Fruit fly (Drosophila melanogaster) whole organism, embryonic: Measurements from ENCODE around the gene Ptp10D.

Experiments used
- ATbp ChIP-seq: fragments of 200-800 bp; sonication (Bioruptor generic); optimal IDR thresholded peaks from 2 replicates; lab custom pipeline; 2017; ENCODE audit warnings: missing biosample characterization, mild to moderate bottlenecking, missing genetic modification characterization, missing genetic modification reagents
- Bgb ChIP-seq: fragments of 200-800 bp; sonication (Bioruptor generic); IDR thresholded peaks from 2 replicates; pipeline ENCODE4 v1.3.6; 2022; ENCODE audit warnings: missing biosample characterization, missing genetic modification characterization; ENCODE audit not compliant: partially characterized antibody
- CG11085 ChIP-seq: fragments of 200-800 bp; sonication (Bioruptor generic); IDR thresholded peaks from 2 replicates; pipeline ENCODE4 v1.3.6; 2022; ENCODE audit warnings: missing biosample characterization, missing genetic modification characterization
- CG12659 ChIP-seq: fragments of 200-800 bp; sonication (Bioruptor generic); optimal IDR thresholded peaks from 3 replicates; lab custom pipeline; 2017; ENCODE audit warnings: mild to moderate bottlenecking, missing biosample characterization, missing genetic modification reagents, missing genetic modification characterization
- CG13894 ChIP-seq: fragments of 200-800 bp; sonication (Bioruptor generic); optimal IDR thresholded peaks from 3 replicates; lab custom pipeline; 2018; ENCODE audit warnings: missing biosample characterization, mild to moderate bottlenecking, missing genetic modification characterization, moderate library complexity
- CG14860 ChIP-seq: fragments of 200-800 bp; sonication (Bioruptor generic); IDR thresholded peaks from 3 replicates; pipeline ENCODE4 v1.3.6; 2022; ENCODE audit warnings: missing biosample characterization, missing genetic modification characterization; ENCODE audit not compliant: partially characterized antibody
- CG15479 ChIP-seq: fragments of 200-800 bp; sonication (Bioruptor generic); optimal IDR thresholded peaks from 3 replicates; lab custom pipeline; 2019; ENCODE audit warnings: missing biosample characterization, mild to moderate bottlenecking, missing genetic modification characterization, moderate library complexity
- CG17385 ChIP-seq: fragments of 200-800 bp; sonication (Bioruptor generic); optimal IDR thresholded peaks from 3 replicates; lab custom pipeline; 2018; ENCODE audit warnings: missing biosample characterization, mild to moderate bottlenecking, missing genetic modification characterization
- CG17802 ChIP-seq: fragments of 200-800 bp; sonication (Bioruptor generic); optimal IDR thresholded peaks from 2 replicates; lab custom pipeline; 2018; ENCODE audit warnings: missing biosample characterization, mild to moderate bottlenecking, missing genetic modification characterization, moderate library complexity
- CG1792 ChIP-seq: fragments of 200-800 bp; sonication (Bioruptor generic); optimal IDR thresholded peaks from 2 replicates; lab custom pipeline; 2016; ENCODE audit warnings: missing biosample characterization, missing genetic modification characterization
- CG18764 ChIP-seq: fragments of 200-800 bp; sonication (Bioruptor generic); optimal IDR thresholded peaks from 3 replicates; lab custom pipeline; 2016; ENCODE audit warnings: missing biosample characterization, missing genetic modification characterization
- CG2889 ChIP-seq: fragments of 200-800 bp; sonication (Bioruptor generic); IDR thresholded peaks from 3 replicates; pipeline ENCODE4 v1.3.6; 2022; ENCODE audit warnings: missing biosample characterization, missing genetic modification characterization
- CG30020 ChIP-seq: fragments of 200-800 bp; optimal IDR thresholded peaks from 2 replicates; lab custom pipeline; 2019; ENCODE audit warnings: missing biosample characterization, mild to moderate bottlenecking, missing genetic modification characterization, moderate library complexity
- CG4328 ChIP-seq: fragments of 200-800 bp; sonication (Bioruptor generic); optimal IDR thresholded peaks from 3 replicates; lab custom pipeline; 2017; ENCODE audit warnings: missing biosample characterization, missing genetic modification reagents, missing genetic modification characterization
- CG5953 ChIP-seq: fragments of 200-800 bp; sonication (Bioruptor generic); IDR thresholded peaks from 2 replicates; pipeline ENCODE4 v1.3.6; 2022; ENCODE audit warnings: missing biosample characterization, missing genetic modification characterization
- CG8359 ChIP-seq: fragments of 200-800 bp; sonication (Bioruptor generic); optimal IDR thresholded peaks from 2 replicates; lab custom pipeline; 2017; ENCODE audit warnings: missing biosample characterization, mild to moderate bottlenecking, missing genetic modification characterization, borderline replicate concordance
- D19A ChIP-seq: fragments of 200-800 bp; optimal IDR thresholded peaks from 3 replicates; lab custom pipeline; 2019; ENCODE audit warnings: missing biosample characterization, mild to moderate bottlenecking, missing genetic modification characterization, moderate library complexity
- Dll ChIP-seq: fragments of 200-800 bp; sonication (Bioruptor generic); IDR thresholded peaks from 4 replicates; pipeline ENCODE4 v1.3.6; 2022; ENCODE audit warnings: missing biosample characterization, missing genetic modification characterization; ENCODE audit not compliant: partially characterized antibody
- Fer3 ChIP-seq: fragments of 200-800 bp; sonication (Bioruptor generic); optimal IDR thresholded peaks from 2 replicates; lab custom pipeline; 2018; ENCODE audit warnings: missing biosample characterization, mild to moderate bottlenecking, missing genetic modification characterization, moderate library complexity
- Hr78 ChIP-seq, 2 experiments: fragments of 200-800 bp in 1 of 2; fragments of >200 bp in 1 of 2; sonication (Bioruptor generic) in 1 of 2; optimal IDR thresholded peaks; 2 replicates each; lab custom pipeline; 2017 to 2019; ENCODE audit warnings: missing biosample characterization in 2 of 2, missing genetic modification characterization in 2 of 2, mild to moderate bottlenecking in 1 of 2, moderate library complexity in 1 of 2
- Jarid2 ChIP-seq: fragments of 200-800 bp; sonication (Bioruptor generic); optimal IDR thresholded peaks from 3 replicates; lab custom pipeline; 2017; ENCODE audit warnings: mild to moderate bottlenecking, missing biosample characterization, missing genetic modification reagents, missing genetic modification characterization
- Lim3 ChIP-seq: fragments of 200-800 bp; sonication (Bioruptor generic); IDR thresholded peaks from 2 replicates; pipeline ENCODE4 v1.3.6; 2022; ENCODE audit warnings: missing biosample characterization, missing genetic modification characterization
- NfI ChIP-seq: fragments of 200-800 bp; sonication (Bioruptor generic); optimal IDR thresholded peaks from 3 replicates; lab custom pipeline; 2018; ENCODE audit warnings: missing biosample characterization, mild to moderate bottlenecking, missing genetic modification characterization, moderate library complexity
- PHDP ChIP-seq: fragments of 200-800 bp; sonication (Bioruptor generic); optimal IDR thresholded peaks from 3 replicates; lab custom pipeline; 2018; ENCODE audit warnings: missing biosample characterization, mild to moderate bottlenecking, missing genetic modification characterization, moderate library complexity
- Ptx1 ChIP-seq: fragments of 200-800 bp; sonication (Bioruptor generic); IDR thresholded peaks from 2 replicates; pipeline ENCODE4 v1.3.6; 2022; ENCODE audit warnings: missing biosample characterization, missing genetic modification characterization
- Six4 ChIP-seq: fragments of 200-800 bp; sonication (Bioruptor generic); optimal IDR thresholded peaks from 2 replicates; lab custom pipeline; 2016; ENCODE audit warnings: missing biosample characterization, missing genetic modification characterization
- Trl ChIP-seq, 3 experiments: fragments of >200 bp in 2 of 3; fragments of 200-800 bp in 1 of 3; sonication (Bioruptor generic) in 1 of 3; optimal IDR thresholded peaks; 2 replicates in 1 of 3; 3 replicates in 2 of 3; lab custom pipeline; 2016 to 2017; ENCODE audit warnings: missing biosample characterization in 1 of 3, missing genetic modification characterization in 1 of 3
- bcd ChIP-seq: fragments of 200-800 bp; sonication (Bioruptor generic); optimal IDR thresholded peaks from 2 replicates; lab custom pipeline; 2017; ENCODE audit warnings: missing biosample characterization, mild to moderate bottlenecking, missing genetic modification characterization
- crc ChIP-seq: fragments of 200-800 bp; sonication (Bioruptor generic); optimal IDR thresholded peaks from 2 replicates; lab custom pipeline; 2016; ENCODE audit warnings: missing biosample characterization, missing genetic modification characterization
- ems ChIP-seq: fragments of 200-800 bp; sonication (Bioruptor generic); optimal IDR thresholded peaks from 3 replicates; lab custom pipeline; 2016; ENCODE audit warnings: missing biosample characterization, missing genetic modification characterization
- ewg ChIP-seq: fragments of 200-800 bp; sonication (Bioruptor generic); optimal IDR thresholded peaks from 3 replicates; lab custom pipeline; 2017; ENCODE audit warnings: mild to moderate bottlenecking, missing biosample characterization, missing genetic modification reagents, missing genetic modification characterization
- fd64A ChIP-seq: fragments of 200-800 bp; sonication (Bioruptor generic); optimal IDR thresholded peaks from 3 replicates; lab custom pipeline; 2018; ENCODE audit warnings: missing biosample characterization, mild to moderate bottlenecking, missing genetic modification characterization
- grn ChIP-seq: fragments of 200-800 bp; sonication (Bioruptor generic); optimal IDR thresholded peaks from 3 replicates; lab custom pipeline; 2017; ENCODE audit warnings: missing biosample characterization, missing genetic modification characterization
- hkb ChIP-seq, 2 experiments: fragments of 200-800 bp in 1 of 2; fragments of >200 bp in 1 of 2; sonication (Bioruptor generic) in 1 of 2; IDR thresholded peaks in 1 of 2; optimal IDR thresholded peaks in 1 of 2; 2 replicates each; pipeline versions ENCODE4 v1.3.6 to Lab custom; 2017 to 2022; ENCODE audit warnings: missing biosample characterization in 1 of 2, missing genetic modification characterization in 1 of 2
- kay ChIP-seq: fragments of 200-800 bp; sonication (Bioruptor generic); optimal IDR thresholded peaks from 2 replicates; lab custom pipeline; 2016; ENCODE audit warnings: missing biosample characterization, missing genetic modification characterization
- maf-S ChIP-seq: fragments of 200-800 bp; sonication (Bioruptor generic); optimal IDR thresholded peaks from 2 replicates; lab custom pipeline; 2016; ENCODE audit warnings: missing biosample characterization, missing genetic modification characterization
- nau ChIP-seq: fragments of 200-800 bp; sonication (Bioruptor generic); optimal IDR thresholded peaks from 3 replicates; lab custom pipeline; 2017; ENCODE audit warnings: missing biosample characterization, mild to moderate bottlenecking, missing genetic modification characterization, missing genetic modification reagents
- nerfin-2 ChIP-seq: fragments of 200-800 bp; sonication (Bioruptor generic); IDR thresholded peaks from 2 replicates; pipeline ENCODE4 v1.3.6; 2022; ENCODE audit warnings: missing biosample characterization, missing genetic modification characterization; ENCODE audit not compliant: partially characterized antibody
- pita ChIP-seq: fragments of 200-800 bp; sonication (Bioruptor generic); optimal IDR thresholded peaks from 2 replicates; lab custom pipeline; 2017; ENCODE audit warnings: missing biosample characterization, mild to moderate bottlenecking, missing genetic modification characterization
- repo ChIP-seq: fragments of 200-800 bp; sonication (Bioruptor generic); optimal IDR thresholded peaks from 2 replicates; lab custom pipeline; 2016; ENCODE audit warnings: missing biosample characterization, missing genetic modification characterization
- trem ChIP-seq: fragments of 200-800 bp; optimal IDR thresholded peaks from 3 replicates; lab custom pipeline; 2019; ENCODE audit warnings: missing biosample characterization, mild to moderate bottlenecking, missing genetic modification characterization, moderate library complexity
- trh ChIP-seq: fragments of 200-800 bp; sonication (Bioruptor generic); optimal IDR thresholded peaks from 2 replicates; lab custom pipeline; 2016; ENCODE audit warnings: missing biosample characterization, missing genetic modification characterization
- ttk ChIP-seq: fragments of 200-800 bp; sonication (Bioruptor generic); IDR thresholded peaks from 2 replicates; pipeline ENCODE4 v2.1.2; 2022; ENCODE audit warnings: missing biosample characterization, missing genetic modification characterization
- usp ChIP-seq: fragments of >200 bp; optimal IDR thresholded peaks from 2 replicates; lab custom pipeline; 2017; ENCODE audit warnings: missing biosample characterization, missing genetic modification characterization
- z ChIP-seq: fragments of 200-800 bp; sonication (Bioruptor generic); IDR thresholded peaks from 3 replicates; pipeline ENCODE4 v1.3.6; 2022; ENCODE audit warnings: missing biosample characterization, missing genetic modification characterization
- zen ChIP-seq: fragments of 200-800 bp; sonication (Bioruptor generic); optimal IDR thresholded peaks from 3 replicates; lab custom pipeline; 2018; ENCODE audit warnings: missing biosample characterization, mild to moderate bottlenecking, missing genetic modification characterization, moderate library complexity

Gene Ptp10D

DNA sequence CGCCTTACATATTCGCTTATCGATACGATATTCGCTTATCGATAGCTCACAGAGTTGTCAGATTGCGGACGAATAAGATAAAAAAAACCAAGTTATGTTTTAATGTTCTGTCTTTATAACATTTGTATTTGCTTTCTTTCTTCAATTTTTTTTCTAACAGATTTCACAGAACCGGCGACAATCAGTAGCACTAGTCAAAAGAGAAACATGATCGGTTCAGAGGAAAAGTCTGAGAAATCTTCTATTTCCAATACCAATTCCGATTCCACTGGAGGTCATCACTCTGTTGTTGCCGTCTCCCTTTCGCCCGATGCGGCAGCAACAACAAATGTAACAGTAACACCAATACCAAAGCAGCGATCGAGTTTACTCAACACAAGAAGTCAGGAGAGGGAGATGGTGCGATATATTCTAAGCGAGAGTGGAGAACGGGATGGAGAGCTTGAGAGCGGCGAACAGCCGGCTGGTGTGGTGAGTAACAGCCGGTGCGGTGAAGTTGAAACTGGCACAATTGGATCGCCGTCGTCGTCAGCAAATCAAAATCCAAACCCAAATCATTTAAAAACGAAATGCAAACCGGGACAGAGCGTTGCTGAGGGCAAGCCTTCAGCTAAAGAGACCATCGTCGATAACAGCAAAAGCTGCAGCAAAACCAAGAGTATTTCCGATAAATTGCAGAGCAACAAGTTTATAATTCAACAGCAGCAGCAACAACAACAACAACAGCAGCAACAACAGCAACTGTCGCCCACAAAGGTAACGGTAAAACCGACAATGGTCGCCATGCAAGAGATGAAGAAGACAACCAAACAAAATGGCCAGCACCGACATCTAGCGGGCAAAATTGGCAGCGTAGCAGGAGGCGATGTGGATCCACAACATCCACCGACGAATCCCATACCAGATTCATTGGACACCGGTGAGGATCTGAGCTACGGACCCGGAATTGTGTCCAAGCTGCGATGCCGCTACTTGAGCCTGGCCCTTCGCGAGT, 60.0 kb downstream of the Ptp10D start (continued):
- TF ChIP-seq ewg (GFP tag; lab: Kevin White, UChicago) (peak; percentile 1), Hr78 (GFP tag; optimal IDR thresholded peaks at IDR 0.05; lab: Kevin White, UChicago) (peak in 1 of 2 experiments; percentile 99), kay (no peak), CG5953 (GFP tag; lab: Robert Waterston, UW) (no peak), Bgb (GFP tag; lab: Robert Waterston, UW) (peak; percentile 20; the same call in 1 of the 2 replicates), Six4 (no peak), CG4328 (GFP tag; lab: Kevin White, UChicago) (peak; percentile 70), NfI (GFP tag; lab: Kevin White, UChicago) (peak; percentile 71), pita (GFP tag; lab: Kevin White, UChicago) (no peak), zen (peak; percentile 10), CG8359 (GFP tag; lab: Kevin White, UChicago) (no peak), CG15479 (no peak), Dll (GFP tag; lab: Robert Waterston, UW) (peak; percentile 73), Lim3 (GFP tag; lab: Robert Waterston, UW) (no peak), bcd (peak; percentile 36), nau (GFP tag; lab: Kevin White, UChicago) (peak; percentile 55), CG14860 (GFP tag; lab: Robert Waterston, UW) (no peak), Jarid2 (GFP tag; lab: Kevin White, UChicago) (peak; percentile 69), repo (GFP tag; lab: Kevin White, UChicago) (peak; percentile 7), Fer3 (tag; lab: Kevin White, UChicago) (peak; percentile 49), CG13894 (peak; percentile 70), CG1792 (GFP tag; lab: Kevin White, UChicago) (peak; percentile 38), grn (GFP tag; lab: Kevin White, UChicago) (peak; percentile 65), fd64A (GFP tag; lab: Kevin White, UChicago) (no peak), PHDP (tag; lab: Kevin White, UChicago) (peak; percentile 63), Ptx1 (peak; percentile 60), trem (tag; lab: Kevin White, UChicago) (peak; percentile 38), ttk (no peak), ems (GFP tag; lab: Kevin White, UChicago) (peak; percentile 43), CG17802 (tag; lab: Kevin White, UChicago) (no peak), Trl (optimal IDR thresholded peaks at IDR 0.05; lab: Kevin White, UChicago) (peak; percentile 77 to 85), Trl (GFP tag; optimal IDR thresholded peaks at IDR 0.05; lab: Kevin White, UChicago) (peak; percentile 76), usp (GFP tag; lab: Kevin White, UChicago) (no peak), CG30020 (peak; percentile 16), trh (GFP tag; lab: Kevin White, UChicago) (peak; percentile 18), maf-S (GFP tag; lab: Kevin White, UChicago) (peak; percentile 66), CG12659 (GFP tag; lab: Kevin White, UChicago) (peak; percentile 73), z (GFP tag; lab: Robert Waterston, UW) (peak; percentile 65; the same call in 2 of the 3 replicates), CG18764 (GFP tag; lab: Kevin White, UChicago) (peak; percentile 58), CG2889 (GFP tag; lab: Robert Waterston, UW) (no peak), CG11085 (GFP tag; lab: Robert Waterston, UW) (no peak), hkb (optimal IDR thresholded peaks at IDR 0.05; lab: Kevin White, UChicago) (no peak), hkb (GFP tag; IDR thresholded peaks at IDR 0.05; lab: Robert Waterston, UW) (no peak), crc (GFP tag; lab: Kevin White, UChicago) (peak; percentile 49), CG17385 (GFP tag; lab: Kevin White, UChicago) (peak; percentile 23), nerfin-2 (no peak), ATbp (GFP tag; lab: Kevin White, UChicago) (no peak), D19A (tag; lab: Kevin White, UChicago) (peak; percentile 38)
